Worm (Caenorhabditis elegans) whole organism, L2 larva: Measurements from ENCODE around the gene C33F10.8.
"Not testable (repeated sequence)": the region's sequence is repeated elsewhere in the genome, so short reads cannot be mapped to it uniquely, and the experiment has no call there.

Source experiments
- C34F6.9 ChIP-seq: fragments of 150-350 bp; optimal IDR thresholded peaks from 2 replicates; lab custom pipeline; 2014; ENCODE audit warnings: missing biosample characterization, missing genetic modification characterization
- F13H6.1 ChIP-seq: sonication (generic microtip); optimal IDR thresholded peaks from 2 replicates; lab custom pipeline; 2016; ENCODE audit warnings: missing genetic modification characterization, missing compliant biosample characterization
- R02D3.7 ChIP-seq: fragments of 150-350 bp; optimal IDR thresholded peaks from 2 replicates; lab custom pipeline; 2014; ENCODE audit warnings: missing biosample characterization, missing genetic modification characterization
- Y55F3AM.14 ChIP-seq: fragments of 200-800 bp; sonication (Bioruptor generic); optimal IDR thresholded peaks from 2 replicates; lab custom pipeline; 2018; ENCODE audit warnings: mild to moderate bottlenecking, missing genetic modification characterization, missing compliant biosample characterization
- alr-1 ChIP-seq: fragments of 150-350 bp; optimal IDR thresholded peaks from 2 replicates; lab custom pipeline; 2014; ENCODE audit warnings: missing biosample characterization, missing genetic modification characterization
- aly-2 ChIP-seq: fragments of 150-350 bp; optimal IDR thresholded peaks from 2 replicates; lab custom pipeline; 2014; ENCODE audit warnings: missing biosample characterization, missing genetic modification characterization
- ama-1 ChIP-seq: fragments of 150-350 bp; optimal IDR thresholded peaks from 2 replicates; lab custom pipeline; 2018; ENCODE audit warnings: inconsistent platforms
- blmp-1 ChIP-seq: sonication (generic microtip); optimal IDR thresholded peaks from 2 replicates; lab custom pipeline; 2017; ENCODE audit warnings: missing genetic modification characterization, mild to moderate bottlenecking, missing compliant biosample characterization, antibody characterized with exemption, moderate library complexity; ENCODE audit not compliant: insufficient read depth
- ceh-16 ChIP-seq: fragments of 150-350 bp; optimal IDR thresholded peaks from 2 replicates; lab custom pipeline; 2014; ENCODE audit warnings: missing biosample characterization, missing genetic modification characterization
- ceh-82 ChIP-seq: fragments of 150-350 bp; optimal IDR thresholded peaks from 2 replicates; lab custom pipeline; 2014; ENCODE audit warnings: missing biosample characterization, missing genetic modification characterization
- crh-2 ChIP-seq: sonication (generic microtip); optimal IDR thresholded peaks from 2 replicates; lab custom pipeline; 2017; ENCODE audit warnings: missing biosample characterization, missing genetic modification characterization
- dmd-4 ChIP-seq: sonication (generic microtip); optimal IDR thresholded peaks from 2 replicates; lab custom pipeline; 2017; ENCODE audit warnings: missing biosample characterization, missing genetic modification characterization
- egl-27 ChIP-seq: sonication (generic microtip); optimal IDR thresholded peaks from 3 replicates; lab custom pipeline; 2017; ENCODE audit warnings: missing biosample characterization, missing genetic modification reagents, missing genetic modification characterization
- elt-1 ChIP-seq: fragments of 150-350 bp; optimal IDR thresholded peaks from 2 replicates; lab custom pipeline; 2014; ENCODE audit warnings: missing biosample characterization, missing genetic modification characterization
- elt-3 ChIP-seq: sonication (generic microtip); optimal IDR thresholded peaks from 2 replicates; lab custom pipeline; 2017; ENCODE audit warnings: missing biosample characterization, missing genetic modification characterization
- gmeb-1 ChIP-seq: fragments of 150-350 bp; optimal IDR thresholded peaks from 2 replicates; lab custom pipeline; 2014; ENCODE audit warnings: missing biosample characterization, missing genetic modification characterization
- lin-11 ChIP-seq: fragments of 150-350 bp; sonication (generic microtip); optimal IDR thresholded peaks from 2 replicates; lab custom pipeline; 2014; ENCODE audit warnings: missing biosample characterization, missing genetic modification characterization, inconsistent platforms, mixed read lengths
- lin-13 ChIP-seq: fragments of 150-350 bp; optimal IDR thresholded peaks from 2 replicates; lab custom pipeline; 2014; ENCODE audit warnings: missing biosample characterization, missing genetic modification reagents, missing genetic modification characterization
- lin-39 ChIP-seq: fragments of 150-350 bp; optimal IDR thresholded peaks from 2 replicates; lab custom pipeline; 2014; ENCODE audit warnings: missing biosample characterization, missing genetic modification reagents, missing genetic modification characterization
- lsy-2 ChIP-seq, 2 experiments: fragments of 150-350 bp in 1 of 2; sonication (generic microtip) in 1 of 2; optimal IDR thresholded peaks; 2 replicates each; lab custom pipeline; 2014 to 2017; ENCODE audit warnings: missing biosample characterization in 2 of 2, missing genetic modification characterization in 2 of 2
- mab-5 ChIP-seq: fragments of 150-350 bp; optimal IDR thresholded peaks from 2 replicates; lab custom pipeline; 2014; ENCODE audit warnings: missing biosample characterization, missing genetic modification characterization
- mbf-1 ChIP-seq: sonication (generic microtip); optimal IDR thresholded peaks from 2 replicates; lab custom pipeline; 2017; ENCODE audit warnings: missing biosample characterization, missing genetic modification characterization
- mdl-1 ChIP-seq, 2 experiments: fragments of 150-350 bp in 1 of 2; sonication (generic microtip) in 1 of 2; optimal IDR thresholded peaks; 2 replicates each; lab custom pipeline; 2017; ENCODE audit warnings: missing biosample characterization in 2 of 2, missing genetic modification characterization in 2 of 2
- nhr-11 ChIP-seq: fragments of 150-350 bp; optimal IDR thresholded peaks from 2 replicates; lab custom pipeline; 2014; ENCODE audit warnings: missing biosample characterization, missing genetic modification characterization
- nhr-12 ChIP-seq: fragments of 150-350 bp; optimal IDR thresholded peaks from 2 replicates; lab custom pipeline; 2014; ENCODE audit warnings: missing biosample characterization, missing genetic modification characterization
- nhr-129 ChIP-seq: fragments of 150-350 bp; optimal IDR thresholded peaks from 2 replicates; lab custom pipeline; 2014; ENCODE audit warnings: missing biosample characterization, missing genetic modification characterization
- nhr-21 ChIP-seq: fragments of 150-350 bp; optimal IDR thresholded peaks from 2 replicates; lab custom pipeline; 2014; ENCODE audit warnings: missing biosample characterization, missing genetic modification characterization
- nhr-23 ChIP-seq: fragments of 150-350 bp; optimal IDR thresholded peaks from 2 replicates; lab custom pipeline; 2014; ENCODE audit warnings: missing biosample characterization, missing genetic modification reagents, missing genetic modification characterization
- nhr-237 ChIP-seq: fragments of 150-350 bp; optimal IDR thresholded peaks from 2 replicates; lab custom pipeline; 2014; ENCODE audit warnings: missing biosample characterization, missing genetic modification characterization
- nhr-25 ChIP-seq: fragments of 150-350 bp; sonication (generic microtip); optimal IDR thresholded peaks from 3 replicates; lab custom pipeline; 2014; ENCODE audit warnings: missing biosample characterization, missing genetic modification characterization
- nhr-6 ChIP-seq: fragments of 150-350 bp; optimal IDR thresholded peaks from 2 replicates; lab custom pipeline; 2014; ENCODE audit warnings: missing biosample characterization, missing genetic modification characterization
- nhr-77 ChIP-seq: fragments of 150-350 bp; optimal IDR thresholded peaks from 2 replicates; lab custom pipeline; 2014; ENCODE audit warnings: missing biosample characterization, missing genetic modification characterization
- sem-4 ChIP-seq: fragments of 150-350 bp; optimal IDR thresholded peaks from 2 replicates; lab custom pipeline; 2014; ENCODE audit warnings: missing biosample characterization, missing genetic modification reagents, missing genetic modification characterization
- snpc-4 ChIP-seq: fragments of 150-350 bp; optimal IDR thresholded peaks from 2 replicates; lab custom pipeline; 2014; ENCODE audit warnings: missing biosample characterization, missing genetic modification characterization
- unc-39 ChIP-seq: fragments of 150-350 bp; optimal IDR thresholded peaks from 2 replicates; lab custom pipeline; 2014; ENCODE audit warnings: missing biosample characterization, missing genetic modification characterization
- unc-55 ChIP-seq: fragments of 150-350 bp; sonication (generic microtip); optimal IDR thresholded peaks from 3 replicates; lab custom pipeline; 2014; ENCODE audit warnings: missing biosample characterization, missing genetic modification reagents, missing genetic modification characterization
- unc-62 ChIP-seq: fragments of 150-350 bp; optimal IDR thresholded peaks from 2 replicates; lab custom pipeline; 2014; ENCODE audit warnings: missing biosample characterization, missing genetic modification reagents, missing genetic modification characterization
- ztf-1 ChIP-seq: fragments of 200-800 bp; sonication (Bioruptor generic); conservative IDR thresholded peaks from 2 replicates; pipeline ENCODE4 v1.3.6; 2022; ENCODE audit warnings: missing genetic modification characterization, missing compliant biosample characterization
- ztf-11 ChIP-seq: sonication (generic microtip); optimal IDR thresholded peaks from 2 replicates; lab custom pipeline; 2017; ENCODE audit warnings: missing biosample characterization, missing genetic modification characterization
- ztf-4 ChIP-seq: fragments of 150-350 bp; optimal IDR thresholded peaks from 2 replicates; lab custom pipeline; 2014; ENCODE audit warnings: missing biosample characterization, missing genetic modification characterization

The C33F10.8 gene

ce11 chrII:4849885-4850284, 24.9 kb upstream of the C33F10.8 start, which contains the start of gene T23B7.3:
Gene T23B7.3, plus strand, starts transcription at chrII:4850185.
- no peak for TF ChIP-seq nhr-11 (tag; lab: Kevin White, UChicago)
- no peak for TF ChIP-seq ztf-1 (GFP tag; lab: Robert Waterston, UW)
- TF ChIP-seq nhr-25 (tag; lab: Kevin White, UChicago), result no peak
- no peak for TF ChIP-seq ama-1
- no peak for TF ChIP-seq nhr-129
- no peak for TF ChIP-seq R02D3.7 (tag; lab: Kevin White, UChicago)
- no peak for TF ChIP-seq elt-3 (tag; lab: Kevin White, UChicago)
- no peak for TF ChIP-seq unc-62

- TF ChIP-seq blmp-1 (tag; lab: Kevin White, UChicago); lin-11 (tag; lab: Kevin White, UChicago); mdl-1 (tag; optimal IDR thresholded peaks at IDR 0.05; lab: Kevin White, UChicago): not testable (repeated sequence)
Measured at ce11 chrII:4842143-4842658, 17.2 kb upstream of the C33F10.8 start, which contains the start of the genes T23B7.2 and nspd-4. Gene T23B7.2, minus strand, starts transcription at chrII:4842243. Gene nspd-4, plus strand, starts transcription at chrII:4842608.

- TF ChIP-seq mbf-1 (tag; lab: Kevin White, UChicago) (no peak), elt-3 (tag; lab: Kevin White, UChicago) (no peak), mab-5 (tag; lab: Kevin White, UChicago) (no peak), nhr-6 (tag; lab: Kevin White, UChicago) (no peak), blmp-1 (tag; lab: Kevin White, UChicago) (no peak), ztf-11 (tag; lab: Kevin White, UChicago) (no peak), unc-39 (tag; lab: Kevin White, UChicago) (no peak), ztf-4 (tag; lab: Kevin White, UChicago) (no peak), nhr-11 (tag; lab: Kevin White, UChicago) (no peak), aly-2 (tag; lab: Kevin White, UChicago) (no peak), nhr-21 (no peak), nhr-25 (tag; lab: Kevin White, UChicago) (no peak), R02D3.7 (tag; lab: Kevin White, UChicago) (no peak)
Measured at ce11 chrII:4837659-4838058, 12.6 kb upstream of the C33F10.8 start, which contains the start of gene C33F10.12. Gene C33F10.12, minus strand, starts transcription at chrII:4837759.

ce11 chrII:4834761-4835160, 9.7 kb upstream of the C33F10.8 start, which contains the start of the genes C33F10.11 and C33F10.1:
Gene C33F10.11, minus strand, starts transcription at chrII:4834861.
Gene C33F10.1, plus strand, starts transcription at chrII:4835023.
- TF ChIP-seq sem-4 (tag; lab: Kevin White, UChicago) (no peak), ceh-16 (tag; lab: Kevin White, UChicago) (no peak), ama-1 (no peak), F13H6.1 (tag; lab: Kevin White, UChicago) (no peak), ztf-11 (tag; lab: Kevin White, UChicago) (no peak), ceh-82 (tag; lab: Kevin White, UChicago) (no peak), nhr-21 (no peak), dmd-4 (no peak), gmeb-1 (tag; lab: Kevin White, UChicago) (no peak), nhr-12 (tag; lab: Kevin White, UChicago) (no peak), lin-39 (tag; lab: Kevin White, UChicago) (no peak), R02D3.7 (tag; lab: Kevin White, UChicago) (no peak), lin-13 (no peak), elt-1 (no peak), ztf-4 (tag; lab: Kevin White, UChicago) (no peak), egl-27 (tag; lab: Kevin White, UChicago) (no peak), lin-11 (tag; lab: Kevin White, UChicago) (no peak), mbf-1 (tag; lab: Kevin White, UChicago) (no peak), crh-2 (tag; lab: Kevin White, UChicago) (no peak)

- TF ChIP-seq nhr-12 (tag; lab: Kevin White, UChicago) (no peak), mdl-1 (tag; optimal IDR thresholded peaks at IDR 0.05; lab: Kevin White, UChicago) (no peak), gmeb-1 (tag; lab: Kevin White, UChicago) (peak; percentile 97), alr-1 (tag; lab: Kevin White, UChicago) (no peak), C34F6.9 (tag; lab: Kevin White, UChicago) (peak; percentile 56), ama-1 (no peak), lin-11 (tag; lab: Kevin White, UChicago) (no peak), nhr-21 (no peak), R02D3.7 (tag; lab: Kevin White, UChicago) (no peak), nhr-11 (tag; lab: Kevin White, UChicago) (no peak), lin-13 (no peak), snpc-4 (tag; lab: Kevin White, UChicago) (peak; percentile 54), nhr-23 (tag; lab: Kevin White, UChicago) (no peak), sem-4 (tag; lab: Kevin White, UChicago) (no peak), nhr-77 (tag; lab: Kevin White, UChicago) (no peak), unc-62 (no peak), lsy-2 (tag; optimal IDR thresholded peaks at IDR 0.05; lab: Kevin White, UChicago) (peak in 1 of 2 experiments; percentile 26), nhr-6 (tag; lab: Kevin White, UChicago) (no peak), nhr-237 (no peak), crh-2 (tag; lab: Kevin White, UChicago) (peak; percentile 63), egl-27 (tag; lab: Kevin White, UChicago) (no peak), Y55F3AM.14 (GFP tag; lab: Kevin White, UChicago) (no peak), unc-55 (peak; percentile 82)
Measured at ce11 chrII:4827734-4828609, 2.9 kb upstream of the C33F10.8 start, which contains the start of the genes fbxb-88 and tbck-1. Gene fbxb-88, minus strand, starts transcription at chrII:4827884. Gene tbck-1, plus strand, starts transcription at chrII:4828559.
